Fruit fly (Drosophila melanogaster) S2 (cell line): ENCODE results near the gene CG4896.

Source experiments
- CG8478 ChIP-seq: fragments of >200 bp; optimal IDR thresholded peaks from 2 replicates; lab custom pipeline; 2018
- CTCF ChIP-seq, 2 experiments: fragments of >200 bp; optimal IDR thresholded peaks; 2 replicates each; lab custom pipeline; 2018

- TF ChIP-seq CG8478 (lab: Kevin White, UChicago) (no peak), CTCF (optimal IDR thresholded peaks at IDR 0.05; lab: Kevin White, UChicago) (no peak)
Observed at dm6 chr2L:1172704-1173107, 4.8 kb upstream of the CG4896 start, which contains the start of the genes Charon and CG4887.
